Worm (Caenorhabditis elegans) whole organism, late embryonic: ENCODE measurements around the gene K10B3.1.

Experiments
- K02D7.2 ChIP-seq: sonication (generic microtip); optimal IDR thresholded peaks from 2 replicates; lab custom pipeline; 2017; ENCODE audit warnings: mild to moderate bottlenecking, missing genetic modification characterization, missing compliant biosample characterization
- K09A11.1 ChIP-seq: sonication (generic microtip); optimal IDR thresholded peaks from 2 replicates; lab custom pipeline; 2017; ENCODE audit warnings: antibody characterized with exemption, mild to moderate bottlenecking, missing genetic modification characterization, missing compliant biosample characterization; ENCODE audit not compliant: insufficient read depth
- Y22D7AL.16 ChIP-seq: sonication (generic microtip); optimal IDR thresholded peaks from 2 replicates; lab custom pipeline; 2016; ENCODE audit warnings: missing genetic modification characterization, missing compliant biosample characterization
- ahr-1 ChIP-seq: sonication (generic microtip); optimal IDR thresholded peaks from 2 replicates; lab custom pipeline; 2016; ENCODE audit warnings: missing genetic modification characterization, missing compliant biosample characterization
- ceh-19 ChIP-seq: fragments of 200-800 bp; sonication (Bioruptor generic); optimal IDR thresholded peaks from 2 replicates; lab custom pipeline; 2018; ENCODE audit warnings: mild to moderate bottlenecking, missing genetic modification characterization, missing compliant biosample characterization
- ceh-2 ChIP-seq: sonication (generic microtip); optimal IDR thresholded peaks from 2 replicates; lab custom pipeline; 2016; ENCODE audit warnings: missing genotype, missing genetic modification characterization, missing compliant biosample characterization
- ceh-22 ChIP-seq: sonication (generic microtip); optimal IDR thresholded peaks from 2 replicates; lab custom pipeline; 2017; ENCODE audit warnings: missing biosample characterization, missing genetic modification characterization
- ceh-24 ChIP-seq: sonication (generic microtip); optimal IDR thresholded peaks from 2 replicates; lab custom pipeline; 2016; ENCODE audit warnings: mild to moderate bottlenecking, missing genetic modification characterization, missing compliant biosample characterization
- ceh-31 ChIP-seq: sonication (generic microtip); optimal IDR thresholded peaks from 2 replicates; lab custom pipeline; 2016; ENCODE audit warnings: missing genetic modification characterization, missing compliant biosample characterization
- ceh-34 ChIP-seq: sonication (generic microtip); optimal IDR thresholded peaks from 2 replicates; lab custom pipeline; 2016; ENCODE audit warnings: mild to moderate bottlenecking, missing genetic modification characterization, missing compliant biosample characterization
- ceh-45 ChIP-seq: fragments of 200-800 bp; sonication (Bioruptor generic); IDR thresholded peaks from 2 replicates; pipeline ENCODE4 v1.3.6; 2022; ENCODE audit warnings: missing genetic modification reagents, missing genetic modification characterization, missing compliant biosample characterization
- ceh-48 ChIP-seq: sonication (generic microtip); optimal IDR thresholded peaks from 2 replicates; lab custom pipeline; 2016; ENCODE audit warnings: missing genetic modification characterization, inconsistent platforms, missing compliant biosample characterization
- ceh-6 ChIP-seq: fragments of 200-800 bp; sonication (Bioruptor generic); optimal IDR thresholded peaks from 2 replicates; lab custom pipeline; 2018; ENCODE audit warnings: mild to moderate bottlenecking, missing genetic modification characterization, missing compliant biosample characterization
- ceh-9 ChIP-seq: sonication (generic microtip); optimal IDR thresholded peaks from 2 replicates; lab custom pipeline; 2016; ENCODE audit warnings: mild to moderate bottlenecking, missing genetic modification characterization, inconsistent platforms, missing compliant biosample characterization
- dve-1 ChIP-seq: sonication (generic microtip); optimal IDR thresholded peaks from 2 replicates; lab custom pipeline; 2017; ENCODE audit warnings: antibody characterized with exemption, mild to moderate bottlenecking, missing genetic modification characterization, missing compliant biosample characterization
- elt-2 ChIP-seq: sonication (generic microtip); optimal IDR thresholded peaks from 2 replicates; lab custom pipeline; 2016; ENCODE audit warnings: missing genetic modification reagents, missing genetic modification characterization, missing compliant biosample characterization
- ets-4 ChIP-seq: sonication (generic microtip); optimal IDR thresholded peaks from 2 replicates; lab custom pipeline; 2016; ENCODE audit warnings: missing genetic modification characterization, missing compliant biosample characterization
- fax-1 ChIP-seq: sonication (generic microtip); optimal IDR thresholded peaks from 2 replicates; lab custom pipeline; 2016; ENCODE audit warnings: missing genotype, missing genetic modification characterization, missing compliant biosample characterization
- fkh-10 ChIP-seq: fragments of 150-350 bp; optimal IDR thresholded peaks from 2 replicates; lab custom pipeline; 2014; ENCODE audit warnings: missing biosample characterization, missing genetic modification reagents, missing genetic modification characterization
- gmeb-2 ChIP-seq: sonication (generic microtip); optimal IDR thresholded peaks from 2 replicates; lab custom pipeline; 2016; ENCODE audit warnings: missing genetic modification characterization, inconsistent platforms, missing compliant biosample characterization
- hlh-15 ChIP-seq: sonication (generic microtip); optimal IDR thresholded peaks from 2 replicates; lab custom pipeline; 2016; ENCODE audit warnings: missing genetic modification characterization, missing compliant biosample characterization
- hlh-6 ChIP-seq: sonication (generic microtip); optimal IDR thresholded peaks from 2 replicates; lab custom pipeline; 2016; ENCODE audit warnings: missing genotype, missing genetic modification characterization, missing compliant biosample characterization
- lin-11 ChIP-seq: fragments of 200-800 bp; sonication (Bioruptor generic); optimal IDR thresholded peaks from 2 replicates; lab custom pipeline; 2018; ENCODE audit warnings: mild to moderate bottlenecking, missing genetic modification characterization, missing compliant biosample characterization
- madf-2 ChIP-seq: sonication (generic microtip); optimal IDR thresholded peaks from 2 replicates; lab custom pipeline; 2017; ENCODE audit warnings: missing genetic modification characterization, missing compliant biosample characterization
- mec-3 ChIP-seq: sonication (generic microtip); optimal IDR thresholded peaks from 2 replicates; lab custom pipeline; 2016; ENCODE audit warnings: borderline replicate concordance, missing genetic modification characterization, missing compliant biosample characterization
- nfya-1 ChIP-seq: sonication (generic microtip); optimal IDR thresholded peaks from 2 replicates; lab custom pipeline; 2017; ENCODE audit warnings: missing genetic modification characterization, mild to moderate bottlenecking, missing compliant biosample characterization, antibody characterized with exemption, moderate library complexity
- nhr-11 ChIP-seq: fragments of 150-350 bp; optimal IDR thresholded peaks from 2 replicates; lab custom pipeline; 2014; ENCODE audit warnings: missing biosample characterization, missing genetic modification characterization
- nhr-232 ChIP-seq: sonication (generic microtip); optimal IDR thresholded peaks from 2 replicates; lab custom pipeline; 2016; ENCODE audit warnings: missing genetic modification characterization, missing compliant biosample characterization
- npax-4 ChIP-seq: sonication (generic microtip); optimal IDR thresholded peaks from 2 replicates; lab custom pipeline; 2016; ENCODE audit warnings: missing genetic modification characterization, missing compliant biosample characterization
- odd-2 ChIP-seq: sonication (generic microtip); optimal IDR thresholded peaks from 2 replicates; lab custom pipeline; 2017; ENCODE audit warnings: antibody characterized with exemption, mild to moderate bottlenecking, missing genetic modification characterization, missing compliant biosample characterization
- pag-3 ChIP-seq: sonication (generic microtip); optimal IDR thresholded peaks from 2 replicates; lab custom pipeline; 2016; ENCODE audit warnings: missing compliant biosample characterization, missing genetic modification characterization, borderline replicate concordance
- pat-9 ChIP-seq: fragments of 200-800 bp; sonication (Bioruptor generic); optimal IDR thresholded peaks from 2 replicates; lab custom pipeline; 2018; ENCODE audit warnings: mild to moderate bottlenecking, missing genetic modification characterization, moderate library complexity, missing compliant biosample characterization
- pax-1 ChIP-seq: fragments of 150-350 bp; optimal IDR thresholded peaks from 2 replicates; lab custom pipeline; 2014; ENCODE audit warnings: missing biosample characterization, missing genetic modification characterization
- pha-2 ChIP-seq: sonication (generic microtip); optimal IDR thresholded peaks from 2 replicates; lab custom pipeline; 2017; ENCODE audit warnings: mild to moderate bottlenecking, missing genetic modification characterization, missing compliant biosample characterization
- pha-4 ChIP-seq: fragments of 150-350 bp; optimal IDR thresholded peaks from 2 replicates; lab custom pipeline; 2018; ENCODE audit warnings: missing biosample characterization, missing genetic modification reagents, missing genetic modification characterization
- ref-2 ChIP-seq: sonication (generic microtip); optimal IDR thresholded peaks from 2 replicates; lab custom pipeline; 2016; ENCODE audit warnings: missing genetic modification characterization, missing compliant biosample characterization
- rnt-1 ChIP-seq: sonication (generic microtip); optimal IDR thresholded peaks from 2 replicates; lab custom pipeline; 2016; ENCODE audit warnings: missing genetic modification characterization, missing compliant biosample characterization
- sdc-2 ChIP-seq: sonication (generic microtip); optimal IDR thresholded peaks from 2 replicates; lab custom pipeline; 2016; ENCODE audit warnings: missing genotype, missing genetic modification characterization, missing compliant biosample characterization
- sox-4 ChIP-seq: sonication (generic microtip); optimal IDR thresholded peaks from 2 replicates; lab custom pipeline; 2017; ENCODE audit warnings: mild to moderate bottlenecking, missing genetic modification characterization, inconsistent platforms, missing compliant biosample characterization
- syd-9 ChIP-seq: sonication (generic microtip); optimal IDR thresholded peaks from 2 replicates; lab custom pipeline; 2016; ENCODE audit warnings: mild to moderate bottlenecking, missing genetic modification characterization, moderate library complexity, missing compliant biosample characterization
- tbx-2 ChIP-seq: sonication (generic microtip); optimal IDR thresholded peaks from 2 replicates; lab custom pipeline; 2016; ENCODE audit warnings: missing genetic modification characterization, missing compliant biosample characterization
- tbx-7 ChIP-seq: sonication (generic microtip); optimal IDR thresholded peaks from 2 replicates; lab custom pipeline; 2016; ENCODE audit warnings: missing genotype, missing genetic modification characterization, missing compliant biosample characterization
- ttx-3 ChIP-seq: sonication (generic microtip); optimal IDR thresholded peaks from 2 replicates; lab custom pipeline; 2016; ENCODE audit warnings: missing genetic modification reagents, missing genetic modification characterization, missing compliant biosample characterization
- unc-3 ChIP-seq, 2 experiments: fragments of 200-800 bp in 1 of 2; sonication (Bioruptor generic) in 1 of 2; sonication (generic microtip) in 1 of 2; conservative IDR thresholded peaks in 1 of 2; optimal IDR thresholded peaks in 1 of 2; 2 replicates each; pipeline versions ENCODE4 v1.3.6 to Lab custom; 2016 to 2022; ENCODE audit warnings: missing compliant biosample characterization in 2 of 2, missing genetic modification characterization in 2 of 2, missing genetic modification reagents in 1 of 2
- unc-42 ChIP-seq: sonication (generic microtip); optimal IDR thresholded peaks from 2 replicates; lab custom pipeline; 2016; ENCODE audit warnings: missing genotype, missing genetic modification characterization, missing compliant biosample characterization
- unc-55 ChIP-seq: sonication (generic microtip); optimal IDR thresholded peaks from 2 replicates; lab custom pipeline; 2017; ENCODE audit warnings: missing biosample characterization, missing genetic modification reagents, missing genetic modification characterization
- unc-86 ChIP-seq: sonication (generic microtip); optimal IDR thresholded peaks from 2 replicates; lab custom pipeline; 2016; ENCODE audit warnings: missing genetic modification characterization, missing compliant biosample characterization
- zip-5 ChIP-seq: sonication (generic microtip); optimal IDR thresholded peaks from 2 replicates; lab custom pipeline; 2016; ENCODE audit warnings: missing genetic modification characterization, missing compliant biosample characterization
- ztf-16 ChIP-seq: sonication (generic microtip); optimal IDR thresholded peaks from 2 replicates; lab custom pipeline; 2017; ENCODE audit warnings: missing genetic modification characterization, missing compliant biosample characterization

K10B3.1 gene

ce11 chrX:3102817-3103216 lies 32.5 kb upstream of the K10B3.1 start (continued):
- TF ChIP-seq unc-86 (tag; lab: Kevin White, UChicago) (no peak), lin-11 (no peak), ceh-31 (tag; lab: Kevin White, UChicago) (peak; percentile 15), tbx-2 (tag; lab: Kevin White, UChicago) (peak; percentile 59), ceh-6 (GFP tag; lab: Kevin White, UChicago) (peak; percentile 33), nfya-1 (tag; lab: Kevin White, UChicago) (peak; percentile 55), ztf-16 (tag; lab: Kevin White, UChicago) (no peak), hlh-15 (tag; lab: Kevin White, UChicago) (no peak), ceh-34 (tag; lab: Kevin White, UChicago) (peak; percentile 8), pat-9 (tag; lab: Kevin White, UChicago) (no peak), ref-2 (tag; lab: Kevin White, UChicago) (no peak), dve-1 (no peak), odd-2 (tag; lab: Kevin White, UChicago) (no peak)

ce11 chrX:3106137-3106536 lies 29.1 kb upstream of the K10B3.1 start, which contains the start of gene K10B3.5:
Gene K10B3.5 (minus strand): TSS chrX:3106479.
- TF ChIP-seq tbx-7 (tag; lab: Kevin White, UChicago): no peak
- TF ChIP-seq ceh-48 (tag; lab: Kevin White, UChicago): no peak
- peak; percentile 19 for TF ChIP-seq elt-2 (tag; lab: Kevin White, UChicago)
- no peak for TF ChIP-seq unc-3 (GFP tag; conservative IDR thresholded peaks at IDR 0.05; lab: Robert Waterston, UW)
- no peak for TF ChIP-seq unc-3 (tag; optimal IDR thresholded peaks at IDR 0.05; lab: Kevin White, UChicago)
- no peak for TF ChIP-seq ceh-6 (GFP tag; lab: Kevin White, UChicago)
- no peak for TF ChIP-seq ahr-1 (tag; lab: Kevin White, UChicago)
- no peak for TF ChIP-seq ceh-2 (tag; lab: Kevin White, UChicago)
- no peak for TF ChIP-seq Y22D7AL.16 (tag; lab: Kevin White, UChicago)
- peak; percentile 17 for TF ChIP-seq rnt-1
- peak; percentile 44 for TF ChIP-seq pax-1 (tag; lab: Kevin White, UChicago)
- TF ChIP-seq unc-42 (tag; lab: Kevin White, UChicago): peak; percentile 33
- TF ChIP-seq pat-9 (tag; lab: Kevin White, UChicago): no peak
- TF ChIP-seq lin-11: no peak
- no peak for TF ChIP-seq zip-5
- TF ChIP-seq tbx-2 (tag; lab: Kevin White, UChicago): no peak
- TF ChIP-seq ceh-19: no peak
- no peak for TF ChIP-seq fax-1 (tag; lab: Kevin White, UChicago)
- TF ChIP-seq ztf-16 (tag; lab: Kevin White, UChicago): no peak
- peak; percentile 59 for TF ChIP-seq ceh-31 (tag; lab: Kevin White, UChicago)
- no peak for TF ChIP-seq dve-1
- no peak for TF ChIP-seq hlh-6 (tag; lab: Kevin White, UChicago)
- TF ChIP-seq K02D7.2: no peak
- TF ChIP-seq ceh-24 (tag; lab: Kevin White, UChicago): no peak
- TF ChIP-seq ceh-34 (tag; lab: Kevin White, UChicago): peak; percentile 48
- TF ChIP-seq nfya-1 (tag; lab: Kevin White, UChicago): peak; percentile 59
- no peak for TF ChIP-seq ceh-22
- TF ChIP-seq fkh-10 (GFP tag; lab: Kevin White, UChicago): no peak
- no peak for TF ChIP-seq ets-4
- no peak for TF ChIP-seq mec-3 (tag; lab: Kevin White, UChicago)
- no peak for TF ChIP-seq nhr-232
- no peak for TF ChIP-seq npax-4 (tag; lab: Kevin White, UChicago)
- no peak for TF ChIP-seq ceh-45 (GFP tag; lab: Robert Waterston, UW)
- no peak for TF ChIP-seq madf-2 (tag; lab: Kevin White, UChicago)
- no peak for TF ChIP-seq sox-4 (tag; lab: Kevin White, UChicago)
- TF ChIP-seq pha-2 (tag; lab: Kevin White, UChicago): no peak
- no peak for TF ChIP-seq ceh-9 (tag; lab: Kevin White, UChicago)
- TF ChIP-seq nhr-11 (tag; lab: Kevin White, UChicago): no peak
- TF ChIP-seq syd-9 (tag; lab: Kevin White, UChicago): no peak
- TF ChIP-seq unc-55 (GFP tag; lab: Kevin White, UChicago): no peak
- TF ChIP-seq pag-3: no peak
- peak; percentile 14 for TF ChIP-seq sdc-2 (tag; lab: Kevin White, UChicago)
- no peak for TF ChIP-seq K09A11.1 (tag; lab: Kevin White, UChicago)
- no peak for TF ChIP-seq hlh-15 (tag; lab: Kevin White, UChicago)
- TF ChIP-seq ttx-3 (tag; lab: Kevin White, UChicago): no peak
- TF ChIP-seq gmeb-2 (tag; lab: Kevin White, UChicago): no peak
- no peak for TF ChIP-seq pha-4
